Worm (Caenorhabditis elegans) whole organism, L2 larva: ENCODE results near the gene F38E1.3.

Experiments used
- nhr-11 ChIP-seq: fragments of 150-350 bp; optimal IDR thresholded peaks from 2 replicates; lab custom pipeline; 2014; ENCODE audit warnings: missing biosample characterization, missing genetic modification characterization
- unc-55 ChIP-seq: fragments of 150-350 bp; sonication (generic microtip); optimal IDR thresholded peaks from 3 replicates; lab custom pipeline; 2014; ENCODE audit warnings: missing biosample characterization, missing genetic modification reagents, missing genetic modification characterization

DNA sequence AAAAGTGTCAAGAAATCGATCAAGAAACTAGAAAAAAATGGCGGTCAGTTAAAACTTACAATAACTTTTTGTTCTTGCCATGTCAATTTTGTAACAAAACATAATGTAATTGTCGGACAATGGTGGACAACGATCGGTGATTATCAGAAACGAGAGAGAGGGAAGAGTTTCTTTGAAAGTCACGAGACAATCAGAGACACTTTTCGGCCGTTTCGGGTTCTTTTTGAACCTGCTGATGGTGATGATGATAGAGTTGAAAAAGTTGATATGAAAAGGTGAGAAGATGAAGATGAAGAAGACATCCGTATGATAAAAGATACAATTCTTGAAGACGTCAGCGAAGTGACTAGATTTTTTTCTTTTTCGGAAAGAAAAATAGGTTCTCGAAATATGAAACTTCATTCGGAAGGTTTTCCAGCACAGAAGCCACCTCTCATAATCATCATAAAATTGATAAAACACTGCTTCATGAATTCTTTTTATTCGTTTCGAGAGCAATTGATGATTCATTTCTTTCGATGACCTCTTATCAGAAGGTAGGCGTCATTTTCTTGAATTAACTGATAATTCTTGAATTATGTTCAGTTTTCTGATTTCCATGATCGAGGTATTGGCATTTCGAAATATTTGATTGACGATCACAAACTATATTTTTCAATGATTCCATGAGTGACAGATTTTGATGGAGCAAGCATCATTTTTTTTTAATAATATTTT is 51.0 kb downstream of the F38E1.3 start:
- TF ChIP-seq nhr-11 (tag; lab: Kevin White, UChicago): no peak
- no peak for TF ChIP-seq unc-55
